Fruit fly (Drosophila melanogaster) whole organism, prepupa: Measurements from ENCODE around the gene CG6178.
A peak's percentile ranks its signal among the peaks of the same experiment; 100 is the strongest.

Experiments
- Blimp-1 ChIP-seq: fragments of 200-800 bp; sonication (Bioruptor generic); optimal IDR thresholded peaks from 3 replicates; lab custom pipeline; 2017; ENCODE audit warnings: missing biosample characterization, missing genetic modification characterization, mild to moderate bottlenecking, moderate library complexity, missing genetic modification reagents
- CG10631 ChIP-seq: fragments of 200-800 bp; sonication (Bioruptor generic); optimal IDR thresholded peaks from 2 replicates; lab custom pipeline; 2016; ENCODE audit warnings: missing biosample characterization, missing genetic modification characterization
- CG10669 ChIP-seq: fragments of 200-800 bp; sonication (Bioruptor generic); optimal IDR thresholded peaks from 3 replicates; lab custom pipeline; 2018; ENCODE audit warnings: missing biosample characterization, mild to moderate bottlenecking, missing genetic modification characterization, moderate library complexity
- CG11902 ChIP-seq: fragments of 200-800 bp; sonication (Bioruptor generic); optimal IDR thresholded peaks from 3 replicates; lab custom pipeline; 2016; ENCODE audit warnings: missing biosample characterization, missing genetic modification characterization
- CG15336 ChIP-seq: fragments of 200-800 bp; sonication (Bioruptor generic); IDR thresholded peaks from 2 replicates; pipeline ENCODE4 v1.3.6; 2022; ENCODE audit warnings: missing biosample characterization, missing genetic modification characterization
- CG1621 ChIP-seq: fragments of 200-800 bp; sonication (Bioruptor generic); optimal IDR thresholded peaks from 3 replicates; lab custom pipeline; 2018; ENCODE audit warnings: missing biosample characterization, mild to moderate bottlenecking, missing genetic modification characterization
- CG16779 ChIP-seq: fragments of 200-800 bp; sonication (Bioruptor generic); optimal IDR thresholded peaks from 3 replicates; lab custom pipeline; 2017; ENCODE audit warnings: missing biosample characterization, mild to moderate bottlenecking, missing genetic modification characterization
- CG3032 ChIP-seq: fragments of 200-800 bp; optimal IDR thresholded peaks from 2 replicates; lab custom pipeline; 2019; ENCODE audit warnings: missing biosample characterization, mild to moderate bottlenecking, missing genetic modification characterization, moderate library complexity
- CG31627 ChIP-seq: fragments of 200-800 bp; sonication (Bioruptor generic); optimal IDR thresholded peaks from 3 replicates; lab custom pipeline; 2016; ENCODE audit warnings: missing biosample characterization, missing genetic modification characterization
- CG32006 ChIP-seq: fragments of 200-800 bp; sonication (Bioruptor generic); optimal IDR thresholded peaks from 3 replicates; lab custom pipeline; 2017; ENCODE audit warnings: missing biosample characterization, mild to moderate bottlenecking, missing genetic modification characterization
- CG34406 ChIP-seq: fragments of 200-800 bp; sonication (Bioruptor generic); optimal IDR thresholded peaks from 3 replicates; lab custom pipeline; 2016; ENCODE audit warnings: missing biosample characterization, missing genetic modification characterization
- CG3919 ChIP-seq: fragments of 200-800 bp; sonication (Bioruptor generic); optimal IDR thresholded peaks from 3 replicates; lab custom pipeline; 2016; ENCODE audit warnings: missing biosample characterization, missing genetic modification characterization
- CG4318 ChIP-seq: fragments of 200-800 bp; sonication (Bioruptor generic); optimal IDR thresholded peaks from 3 replicates; lab custom pipeline; 2017; ENCODE audit warnings: missing biosample characterization, mild to moderate bottlenecking, missing genetic modification characterization
- CG6163 ChIP-seq: fragments of 200-800 bp; sonication (Bioruptor generic); IDR thresholded peaks from 3 replicates; pipeline ENCODE4 v1.3.6; 2022; ENCODE audit warnings: missing biosample characterization, missing genetic modification characterization
- CG6276 ChIP-seq: fragments of 200-800 bp; sonication (Bioruptor generic); optimal IDR thresholded peaks from 2 replicates; lab custom pipeline; 2017; ENCODE audit warnings: missing biosample characterization, mild to moderate bottlenecking, missing genetic modification characterization
- CG6808 ChIP-seq: fragments of 200-800 bp; sonication (Bioruptor generic); optimal IDR thresholded peaks from 3 replicates; lab custom pipeline; 2017; ENCODE audit warnings: missing biosample characterization, missing genetic modification characterization, mild to moderate bottlenecking, moderate library complexity, missing genetic modification reagents
- CG6854 ChIP-seq: fragments of 200-800 bp; sonication (Bioruptor generic); optimal IDR thresholded peaks from 2 replicates; lab custom pipeline; 2017; ENCODE audit warnings: missing biosample characterization, mild to moderate bottlenecking, missing genetic modification characterization
- CG7368 ChIP-seq: fragments of 200-800 bp; sonication (Bioruptor generic); optimal IDR thresholded peaks from 3 replicates; lab custom pipeline; 2016; ENCODE audit warnings: missing biosample characterization, missing genetic modification characterization
- CG8119 ChIP-seq: fragments of 200-800 bp; sonication (Bioruptor generic); IDR thresholded peaks from 3 replicates; pipeline ENCODE4 v1.3.6; 2022; ENCODE audit warnings: missing biosample characterization, missing genetic modification characterization
- CG8319 ChIP-seq: fragments of 200-800 bp; sonication (Bioruptor generic); optimal IDR thresholded peaks from 3 replicates; lab custom pipeline; 2016; ENCODE audit warnings: missing biosample characterization, missing genetic modification characterization
- CG8632 ChIP-seq: fragments of 200-800 bp; sonication (Bioruptor generic); optimal IDR thresholded peaks from 3 replicates; lab custom pipeline; 2016; ENCODE audit warnings: missing biosample characterization, missing genetic modification characterization
- CG9139 ChIP-seq: fragments of 200-800 bp; sonication (Bioruptor generic); optimal IDR thresholded peaks from 3 replicates; lab custom pipeline; 2017; ENCODE audit warnings: missing biosample characterization, mild to moderate bottlenecking, missing genetic modification characterization
- Eip75B ChIP-seq: fragments of 200-800 bp; sonication (Bioruptor generic); optimal IDR thresholded peaks from 3 replicates; lab custom pipeline; 2016; ENCODE audit warnings: missing biosample characterization, missing genetic modification characterization
- Eip78C ChIP-seq: fragments of 200-800 bp; sonication (Bioruptor generic); peaks from one replicate; lab custom pipeline; 2016; ENCODE audit warnings: missing biosample characterization, missing genetic modification characterization
- Eip93F ChIP-seq: fragments of 200-800 bp; sonication (Bioruptor generic); optimal IDR thresholded peaks from 2 replicates; lab custom pipeline; 2016; ENCODE audit warnings: missing biosample characterization, mild to moderate bottlenecking, missing genetic modification characterization
- Hr39 ChIP-seq: fragments of 200-800 bp; sonication (Bioruptor generic); optimal IDR thresholded peaks from 2 replicates; lab custom pipeline; 2016; ENCODE audit warnings: missing biosample characterization, missing genetic modification characterization
- Hr4 ChIP-seq: fragments of 200-800 bp; sonication (Bioruptor generic); optimal IDR thresholded peaks from 3 replicates; lab custom pipeline; 2016; ENCODE audit warnings: missing biosample characterization, missing genetic modification characterization
- Lpt ChIP-seq: fragments of 200-800 bp; sonication (Bioruptor generic); optimal IDR thresholded peaks from 3 replicates; lab custom pipeline; 2016; ENCODE audit warnings: missing biosample characterization, missing genetic modification characterization
- Met ChIP-seq: fragments of 200-800 bp; sonication (Bioruptor generic); optimal IDR thresholded peaks from 3 replicates; lab custom pipeline; 2016; ENCODE audit warnings: missing biosample characterization, missing genetic modification characterization
- Smox ChIP-seq: fragments of 200-800 bp; sonication (Bioruptor generic); optimal IDR thresholded peaks from 3 replicates; lab custom pipeline; 2016; ENCODE audit warnings: missing biosample characterization, missing genetic modification characterization
- Sox102F ChIP-seq: fragments of 200-800 bp; sonication (Bioruptor generic); optimal IDR thresholded peaks from 2 replicates; lab custom pipeline; 2016; ENCODE audit warnings: missing biosample characterization, mild to moderate bottlenecking, missing genetic modification characterization
- Sox15 ChIP-seq: fragments of 200-800 bp; sonication (Bioruptor generic); optimal IDR thresholded peaks from 3 replicates; lab custom pipeline; 2016; ENCODE audit warnings: missing biosample characterization, missing genetic modification characterization
- achi ChIP-seq: fragments of 200-800 bp; sonication (Bioruptor generic); optimal IDR thresholded peaks from 3 replicates; lab custom pipeline; 2016; ENCODE audit warnings: missing biosample characterization, missing genetic modification characterization
- acj6 ChIP-seq: fragments of 200-800 bp; sonication (Bioruptor generic); optimal IDR thresholded peaks from 3 replicates; lab custom pipeline; 2016; ENCODE audit warnings: missing biosample characterization, missing genetic modification characterization
- dac ChIP-seq: fragments of 200-800 bp; sonication (Bioruptor generic); optimal IDR thresholded peaks from 2 replicates; lab custom pipeline; 2017; ENCODE audit warnings: missing biosample characterization, mild to moderate bottlenecking, missing genetic modification characterization
- eg ChIP-seq: fragments of 200-800 bp; sonication (Bioruptor generic); IDR thresholded peaks from 3 replicates; pipeline ENCODE4 v1.3.6; 2022; ENCODE audit warnings: missing biosample characterization, missing genetic modification characterization
- fd59A ChIP-seq: fragments of 200-800 bp; sonication (Bioruptor generic); optimal IDR thresholded peaks from 2 replicates; lab custom pipeline; 2017; ENCODE audit warnings: missing biosample characterization, mild to moderate bottlenecking, missing genetic modification characterization, missing genetic modification reagents
- fd85E ChIP-seq: fragments of 200-800 bp; sonication (Bioruptor generic); optimal IDR thresholded peaks from 3 replicates; lab custom pipeline; 2016; ENCODE audit warnings: missing biosample characterization, missing genetic modification characterization
- fkh ChIP-seq: fragments of 200-800 bp; sonication (Bioruptor generic); optimal IDR thresholded peaks from 3 replicates; lab custom pipeline; 2017; ENCODE audit warnings: missing biosample characterization, mild to moderate bottlenecking, missing genetic modification characterization, moderate library complexity
- lz ChIP-seq: fragments of 200-800 bp; sonication (Bioruptor generic); optimal IDR thresholded peaks from 3 replicates; lab custom pipeline; 2016; ENCODE audit warnings: missing biosample characterization, missing genetic modification characterization
- pdm3 ChIP-seq: fragments of 200-800 bp; sonication (Bioruptor generic); optimal IDR thresholded peaks from 3 replicates; lab custom pipeline; 2016; ENCODE audit warnings: missing biosample characterization, missing genetic modification characterization
- salr ChIP-seq, 2 experiments: fragments of 200-800 bp; sonication (Bioruptor generic); optimal IDR thresholded peaks; 3 replicates each; lab custom pipeline; 2016 to 2018; ENCODE audit warnings: missing biosample characterization in 2 of 2, missing genetic modification characterization in 2 of 2, mild to moderate bottlenecking in 1 of 2
- spab ChIP-seq: fragments of 200-800 bp; sonication (Bioruptor generic); optimal IDR thresholded peaks from 2 replicates; lab custom pipeline; 2017; ENCODE audit warnings: missing biosample characterization, mild to moderate bottlenecking, missing genetic modification characterization, missing genetic modification reagents
- ss ChIP-seq, 2 experiments: fragments of 200-800 bp; sonication (Bioruptor generic); optimal IDR thresholded peaks; 2 replicates in 1 of 2; 3 replicates in 1 of 2; lab custom pipeline; 2017 to 2018; ENCODE audit warnings: mild to moderate bottlenecking in 2 of 2, missing biosample characterization in 2 of 2, missing genetic modification characterization in 2 of 2, moderate library complexity in 1 of 2
- svp ChIP-seq: fragments of 200-800 bp; sonication (Bioruptor generic); peaks from one replicate; lab custom pipeline; 2016; ENCODE audit warnings: missing biosample characterization, missing genetic modification characterization
- topi ChIP-seq: fragments of 200-800 bp; sonication (Bioruptor generic); optimal IDR thresholded peaks from 3 replicates; lab custom pipeline; 2016; ENCODE audit warnings: missing biosample characterization, missing genetic modification characterization
- vri ChIP-seq: fragments of 200-800 bp; sonication (Bioruptor generic); optimal IDR thresholded peaks from 3 replicates; lab custom pipeline; 2016; ENCODE audit warnings: missing biosample characterization, mild to moderate bottlenecking, missing genetic modification characterization

CG6178 gene

dm6 chr3R:24188619-24189018, 36.5 kb downstream of the CG6178 start, which contains the start of gene CG5515 (continued):
- TF ChIP-seq CG6808 (GFP tag; lab: Kevin White, UChicago): no peak
- TF ChIP-seq CG6163: peak; percentile 64
- TF ChIP-seq vri (GFP tag; lab: Kevin White, UChicago): no peak
- peak; percentile 40 for TF ChIP-seq CG8319
- TF ChIP-seq eg (GFP tag; lab: Robert Waterston, UW): peak; percentile 57; the same call in 2 of the 3 replicates
- no peak for TF ChIP-seq Smox (GFP tag; lab: Kevin White, UChicago)
- no peak for TF ChIP-seq CG6276
- TF ChIP-seq CG8632 (GFP tag; lab: Kevin White, UChicago): peak; percentile 22
- peak; percentile 35; the same call in 1 of the 3 replicates for TF ChIP-seq CG8119 (GFP tag; lab: Robert Waterston, UW)
- TF ChIP-seq Hr39 (GFP tag; lab: Kevin White, UChicago): peak; percentile 82
- peak; percentile 45 for TF ChIP-seq CG11902
- no peak for TF ChIP-seq fd85E (GFP tag; lab: Kevin White, UChicago)
- no peak for TF ChIP-seq Lpt (GFP tag; lab: Kevin White, UChicago)
- no peak for TF ChIP-seq CG9139
- TF ChIP-seq acj6: peak; percentile 63
- TF ChIP-seq CG4318 (GFP tag; lab: Kevin White, UChicago): peak; percentile 52
- TF ChIP-seq pdm3 (GFP tag; lab: Kevin White, UChicago): peak; percentile 74
- no peak for TF ChIP-seq salr (GFP tag; optimal IDR thresholded peaks at IDR 0.05; lab: Kevin White, UChicago)
- TF ChIP-seq CG34406: peak; percentile 63
- no peak for TF ChIP-seq Met
- no peak for TF ChIP-seq Sox102F (GFP tag; lab: Kevin White, UChicago)
- no peak for TF ChIP-seq Eip93F (GFP tag; lab: Kevin White, UChicago)
- TF ChIP-seq CG31627 (GFP tag; lab: Kevin White, UChicago): peak; percentile 80
- TF ChIP-seq CG32006: peak; percentile 65

DNA sequence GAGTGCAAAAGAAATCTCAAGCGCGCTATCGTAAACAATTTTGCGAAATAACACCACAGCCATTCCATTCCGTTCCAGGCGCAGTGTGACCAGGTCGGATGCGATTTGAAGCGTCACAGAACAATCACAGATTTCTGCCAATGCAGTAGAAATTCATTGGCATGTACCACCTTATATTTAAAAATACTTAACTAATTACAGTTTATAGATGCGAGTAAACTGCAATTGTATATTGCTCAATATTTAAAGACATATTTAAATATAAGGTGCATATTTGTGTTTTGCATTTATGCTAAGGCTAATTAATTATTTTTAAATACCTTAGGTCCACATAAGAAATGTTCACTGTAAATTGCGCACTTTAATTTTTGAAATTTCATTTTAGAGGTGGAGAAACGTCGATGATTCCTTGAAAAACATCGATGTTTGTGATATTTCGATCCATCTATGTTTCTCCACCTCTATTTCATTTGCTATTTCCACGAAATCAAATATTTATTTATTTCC, 41.3 kb downstream of the CG6178 start, which contains the start of the genes SMC6 and CG6204:
TSS of gene SMC6 (minus strand) at position 51 of the 507 bp plus-strand sequence.
TSS of gene CG6204 (plus strand) at position 460 of the 507 bp plus-strand sequence.
- peak; percentile 96 for TF ChIP-seq acj6
- TF ChIP-seq CG11902: peak; percentile 96
- peak; percentile 95 for TF ChIP-seq Eip75B (GFP tag; lab: Kevin White, UChicago)
- TF ChIP-seq Blimp-1 (GFP tag; lab: Kevin White, UChicago): peak; percentile 78
- TF ChIP-seq vri (GFP tag; lab: Kevin White, UChicago): no peak
- peak; percentile 86 for TF ChIP-seq CG9139
- TF ChIP-seq CG6276: no peak
- TF ChIP-seq Hr4 (GFP tag; lab: Kevin White, UChicago): peak; percentile 97
- TF ChIP-seq Smox (GFP tag; lab: Kevin White, UChicago): peak; percentile 95
- TF ChIP-seq dac (GFP tag; lab: Kevin White, UChicago): peak; percentile 76
- peak; percentile 93 for TF ChIP-seq Lpt (GFP tag; lab: Kevin White, UChicago)
- TF ChIP-seq CG6854 (GFP tag; lab: Kevin White, UChicago): peak; percentile 83
- TF ChIP-seq CG8319: peak; percentile 92
- TF ChIP-seq spab (GFP tag; lab: Kevin White, UChicago): peak; percentile 90
- TF ChIP-seq CG15336: peak; percentile 94
- peak; percentile 74 for TF ChIP-seq fkh
- TF ChIP-seq Sox15 (GFP tag; lab: Kevin White, UChicago): peak; percentile 96
- peak; percentile 97 for TF ChIP-seq pdm3 (GFP tag; lab: Kevin White, UChicago)
- TF ChIP-seq svp (GFP tag; lab: Kevin White, UChicago): peak; percentile 97
- peak; percentile 96 for TF ChIP-seq CG6163
- peak; percentile 99 for TF ChIP-seq Eip78C
- peak; percentile 91 for TF ChIP-seq CG1621 (tag; lab: Kevin White, UChicago)
- TF ChIP-seq fd85E (GFP tag; lab: Kevin White, UChicago): peak; percentile 85
- TF ChIP-seq CG16779: peak; percentile 76
- TF ChIP-seq CG32006: peak; percentile 95
- peak; percentile 94 for TF ChIP-seq CG7368
- TF ChIP-seq CG10631: peak; percentile 95
- peak; percentile 94 for TF ChIP-seq CG34406
- peak; percentile 90 for TF ChIP-seq fd59A (GFP tag; lab: Kevin White, UChicago)
- TF ChIP-seq achi (GFP tag; lab: Kevin White, UChicago): peak; percentile 95
- TF ChIP-seq topi (GFP tag; lab: Kevin White, UChicago): peak; percentile 95
- TF ChIP-seq CG3032 (tag; lab: Kevin White, UChicago): peak; percentile 97
- TF ChIP-seq CG10669 (GFP tag; lab: Kevin White, UChicago): peak; percentile 95
- TF ChIP-seq CG6808 (GFP tag; lab: Kevin White, UChicago): peak; percentile 90
- TF ChIP-seq Eip93F (GFP tag; lab: Kevin White, UChicago): peak; percentile 82
- TF ChIP-seq Sox102F (GFP tag; lab: Kevin White, UChicago): peak; percentile 93
- peak; percentile 96 for TF ChIP-seq CG3919
- peak in 1 of 2 experiments; percentile 93 for TF ChIP-seq ss (GFP tag; optimal IDR thresholded peaks at IDR 0.05; lab: Kevin White, UChicago)
- TF ChIP-seq Met: peak; percentile 97
- peak; percentile 96 for TF ChIP-seq lz (GFP tag; lab: Kevin White, UChicago)
